Fruit fly (Drosophila melanogaster): ENCODE measurements around the gene RasGAP1.
A peak's percentile ranks its signal among the peaks of the same experiment; 100 is the strongest.

The RasGAP1 gene

dm6 chr3L:9847420-9847977, 7.6 kb downstream of the RasGAP1 start (continued):
- TF ChIP-seq CG16863 (GFP tag; optimal IDR thresholded peaks at IDR 0.05), result peak; percentile 24
- TF ChIP-seq tup (GFP tag; optimal IDR thresholded peaks at IDR 0.05), result no peak
- peak; percentile 76 for TF ChIP-seq lilli (GFP tag; optimal IDR thresholded peaks at IDR 0.05)
- no peak for TF ChIP-seq CG12299 (tag; optimal IDR thresholded peaks at IDR 0.05)
- peak; percentile 69 for TF ChIP-seq CG2678 (tag; optimal IDR thresholded peaks at IDR 0.05)
- TF ChIP-seq H2.0 (GFP tag; IDR thresholded peaks at IDR 0.05), result 0 out of 2 replicates have a peak, but pooled peaks have one; percentile 5
- TF ChIP-seq CoRest (tag; optimal IDR thresholded peaks at IDR 0.05), result peak; percentile 57
- TF ChIP-seq Hmx (GFP tag; optimal IDR thresholded peaks at IDR 0.05), result no peak
- no peak for TF ChIP-seq CG6654 (GFP tag; optimal IDR thresholded peaks at IDR 0.05)
- no peak for TF ChIP-seq Sin3A (optimal IDR thresholded peaks at IDR 0.05)
- TF ChIP-seq ro (GFP tag; IDR thresholded peaks at IDR 0.05), result no peak
- TF ChIP-seq Gsc (GFP tag; IDR thresholded peaks at IDR 0.05), result no peak
- TF ChIP-seq CG4820 (GFP tag; optimal IDR thresholded peaks at IDR 0.05), result no peak
- peak; percentile 95 for TF ChIP-seq Med (GFP tag)
- TF ChIP-seq amos (GFP tag; IDR thresholded peaks at IDR 0.05; ENCODE audit: partially characterized antibody), result no peak
- peak; percentile 60 for TF ChIP-seq Dek (tag; optimal IDR thresholded peaks at IDR 0.05)
- no peak for TF ChIP-seq grn (GFP tag; optimal IDR thresholded peaks at IDR 0.05)
- TF ChIP-seq gcm2 (GFP tag; optimal IDR thresholded peaks at IDR 0.05), result peak; percentile 1
- no peak for TF ChIP-seq CG30020 (tag; optimal IDR thresholded peaks at IDR 0.05)
- no peak for TF ChIP-seq CG17802 (tag; optimal IDR thresholded peaks at IDR 0.05)
- no peak for TF ChIP-seq zf30C (GFP tag; optimal IDR thresholded peaks at IDR 0.05)
- TF ChIP-seq tll (GFP tag; optimal IDR thresholded peaks at IDR 0.05), result no peak
- peak; percentile 51 for TF ChIP-seq NfI (GFP tag; optimal IDR thresholded peaks at IDR 0.05)
- TF ChIP-seq bbx (GFP tag; IDR thresholded peaks at IDR 0.05; ENCODE audit: partially characterized antibody), result no peak
- peak; percentile 37 for TF ChIP-seq HmgZ (tag; optimal IDR thresholded peaks at IDR 0.05)
- no peak for TF ChIP-seq CG34224 (GFP tag; IDR thresholded peaks at IDR 0.05; ENCODE audit: partially characterized antibody)
- TF ChIP-seq Hr78 (GFP tag; optimal IDR thresholded peaks at IDR 0.05), result no peak
- no peak for TF ChIP-seq CG33557 (GFP tag; optimal IDR thresholded peaks at IDR 0.05)
- no peak for TF ChIP-seq gsb-n (tag; optimal IDR thresholded peaks at IDR 0.05)
- TF ChIP-seq Opbp (GFP tag; IDR thresholded peaks at IDR 0.05; ENCODE audit: partially characterized antibody), result no peak
- no peak for TF ChIP-seq CG2129 (GFP tag; IDR thresholded peaks at IDR 0.05; ENCODE audit: partially characterized antibody)
- no peak for TF ChIP-seq CG14710 (tag; optimal IDR thresholded peaks at IDR 0.05)
- peak; percentile 22 for TF ChIP-seq Antp (GFP tag; optimal IDR thresholded peaks at IDR 0.05)
- peak; percentile 74 for TF ChIP-seq CG15269 (tag; optimal IDR thresholded peaks at IDR 0.05)
- TF ChIP-seq MESR4 (GFP tag; optimal IDR thresholded peaks at IDR 0.05), result no peak
- no peak for TF ChIP-seq CG6175 (GFP tag; IDR thresholded peaks at IDR 0.05)
- no peak for TF ChIP-seq YL-1 (GFP tag; optimal IDR thresholded peaks at IDR 0.05)
- TF ChIP-seq Deaf1 (tag; optimal IDR thresholded peaks at IDR 0.05), result peak; percentile 21
- no peak for TF ChIP-seq Eip74EF (GFP tag; optimal IDR thresholded peaks at IDR 0.05)
- peak; percentile 57 for TF ChIP-seq CG7839 (tag; optimal IDR thresholded peaks at IDR 0.05)
- no peak for TF ChIP-seq Taf1 (GFP tag; IDR thresholded peaks at IDR 0.05)
- 0 out of 2 replicates have a peak, but pooled peaks have one; percentile 22 for TF ChIP-seq CG6689 (GFP tag; IDR thresholded peaks at IDR 0.05)
- no peak for TF ChIP-seq CG1024 (GFP tag; IDR thresholded peaks at IDR 0.05)
- peak; percentile 74 for TF ChIP-seq NFAT (GFP tag; IDR thresholded peaks at IDR 0.05)
- TF ChIP-seq sob (GFP tag; IDR thresholded peaks at IDR 0.05), result peak; percentile 61
- peak; percentile 28 for TF ChIP-seq CG2712 (tag; optimal IDR thresholded peaks at IDR 0.05)
- TF ChIP-seq D19B (GFP tag; optimal IDR thresholded peaks at IDR 0.05), result peak; percentile 33
- TF ChIP-seq schlank (tag; optimal IDR thresholded peaks at IDR 0.05), result peak; percentile 46
- TF ChIP-seq Elba2 (GFP tag; optimal IDR thresholded peaks at IDR 0.05), result no peak

Measured in whole organism, embryonic.